Worm (Caenorhabditis elegans): Measurements from ENCODE around the gene F02E11.4.

F02E11.4 gene

DNA sequence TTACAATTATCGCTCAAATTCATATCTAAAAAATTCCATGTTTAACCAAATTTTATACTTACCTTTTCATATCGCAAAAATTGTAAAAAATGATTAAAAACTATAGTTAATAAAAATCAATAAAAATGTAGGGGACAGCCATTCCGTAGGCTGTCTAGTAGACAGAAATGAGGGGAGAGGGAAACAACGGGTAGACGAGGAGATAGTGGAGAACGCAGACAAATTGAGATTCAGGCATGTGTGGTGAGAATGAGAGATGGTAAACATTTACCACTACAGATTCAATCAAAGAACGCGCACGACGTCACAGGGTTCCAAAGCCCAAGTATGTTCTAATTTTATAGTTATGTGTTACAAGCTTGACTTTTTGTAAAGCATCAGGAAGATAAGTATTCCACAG lies 26.0 kb upstream of the F02E11.4 start:
- TF ChIP-seq nhr-27 (tag; optimal IDR thresholded peaks at IDR 0.05) (no peak), madf-3 (GFP tag; IDR thresholded peaks at IDR 0.05) (no peak), hrde-1 (tag; optimal IDR thresholded peaks at IDR 0.05; ENCODE audit: borderline replicate concordance) (no peak), bed-1 (GFP tag; IDR thresholded peaks at IDR 0.05) (no peak), F23B12.7 (tag; optimal IDR thresholded peaks at IDR 0.05; ENCODE audit: insufficient read depth) (peak; percentile 53), nfyb-1 (GFP tag; IDR thresholded peaks at IDR 0.05) (0 out of 2 replicates have a peak, but pooled peaks have one; percentile 33), hmg-1.2 (GFP tag; IDR thresholded peaks at IDR 0.05) (0 out of 2 replicates have a peak, but pooled peaks have one; percentile 19), F49E8.2 (tag; optimal IDR thresholded peaks at IDR 0.05; ENCODE audit: insufficient read depth) (no peak), nhr-80 (tag; optimal IDR thresholded peaks at IDR 0.05) (peak; percentile 47), pbrm-1 (GFP tag; IDR thresholded peaks at IDR 0.05) (0 out of 2 replicates have a peak, but pooled peaks have one; percentile 35), cebp-1 (GFP tag; IDR thresholded peaks at IDR 0.05) (no peak), cebp-1 (tag; optimal IDR thresholded peaks at IDR 0.05) (peak; percentile 42)

DNA sequence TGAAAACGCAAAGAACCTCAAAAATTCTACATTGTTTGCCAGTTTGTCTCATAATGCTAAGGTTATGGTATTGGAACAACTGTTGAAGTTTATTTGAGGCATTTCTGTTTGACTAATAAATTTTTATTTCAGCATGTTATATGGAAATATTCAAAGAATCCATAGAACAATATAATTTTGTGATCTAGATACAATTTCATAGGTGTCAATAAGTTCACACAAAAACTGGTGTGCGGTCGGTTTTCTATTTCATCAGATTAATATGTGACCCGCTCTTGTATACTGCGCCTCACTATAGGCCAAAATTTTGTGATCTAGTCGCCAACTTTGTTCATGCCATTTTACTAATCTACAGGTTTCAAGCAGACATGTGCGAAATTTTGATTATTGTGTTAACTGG lies 21.9 kb upstream of the F02E11.4 start, which contains the start of gene btb-22:
Gene btb-22 (plus strand): TSS at position 301 of the 400 bp plus-strand sequence.
- no peak for TF ChIP-seq mcd-1 (GFP tag; IDR thresholded peaks at IDR 0.05)
- TF ChIP-seq hmg-20 (GFP tag; IDR thresholded peaks at IDR 0.05): no peak
- TF ChIP-seq pbrm-1 (GFP tag; IDR thresholded peaks at IDR 0.05): no peak
- no peak for TF ChIP-seq ztf-22 (GFP tag; optimal IDR thresholded peaks at IDR 0.05)
- no peak for TF ChIP-seq attf-6 (GFP tag; IDR thresholded peaks at IDR 0.05)
- TF ChIP-seq nhr-90 (tag; optimal IDR thresholded peaks at IDR 0.05): no peak
- TF ChIP-seq tbx-9 (tag; optimal IDR thresholded peaks at IDR 0.05; ENCODE audit: borderline replicate concordance): no peak
- TF ChIP-seq rpc-1 (optimal IDR thresholded peaks at IDR 0.05): no peak
- no peak for TF ChIP-seq rpc-1 (tag; optimal IDR thresholded peaks at IDR 0.05)
- no peak for TF ChIP-seq ama-1 (optimal IDR thresholded peaks at IDR 0.05)
- TF ChIP-seq ama-1 (GFP tag; optimal IDR thresholded peaks at IDR 0.05): no peak
- no peak for TF ChIP-seq F55B11.4 (tag; optimal IDR thresholded peaks at IDR 0.05; ENCODE audit: borderline replicate concordance, insufficient read depth)
- no peak for TF ChIP-seq F10E7.11 (tag; optimal IDR thresholded peaks at IDR 0.05)
- TF ChIP-seq F23B12.7 (tag; optimal IDR thresholded peaks at IDR 0.05; ENCODE audit: insufficient read depth): no peak
- no peak for TF ChIP-seq ztf-26 (tag; optimal IDR thresholded peaks at IDR 0.05)

DNA sequence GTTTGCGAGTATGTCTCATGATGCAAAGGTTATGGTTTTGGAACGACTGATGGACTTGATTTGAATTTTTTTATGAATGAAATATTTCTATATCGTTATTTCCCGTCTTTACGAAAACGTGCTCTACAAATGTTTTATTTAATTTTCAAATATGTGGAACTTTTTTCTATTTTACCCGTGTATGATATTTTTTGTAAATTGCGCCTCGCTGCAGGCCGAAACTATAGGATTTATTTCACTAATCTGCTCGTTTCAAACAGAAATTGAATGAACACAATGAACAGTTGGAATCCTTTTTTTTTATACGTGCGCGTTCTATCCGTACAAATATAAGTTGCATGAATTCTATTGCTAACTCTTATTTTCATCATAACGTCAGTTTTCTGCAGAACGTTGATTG lies 20.3 kb upstream of the F02E11.4 start, which contains the start of gene btb-18:
Gene btb-18 (plus strand): TSS at position 301 of the 400 bp plus-strand sequence.
- no peak for TF ChIP-seq attf-6 (GFP tag; IDR thresholded peaks at IDR 0.05)
- TF ChIP-seq lin-26 (GFP tag; IDR thresholded peaks at IDR 0.05): no peak
- no peak for TF ChIP-seq B0035.1 (tag; optimal IDR thresholded peaks at IDR 0.05)
- TF ChIP-seq akir-1 (GFP tag; optimal IDR thresholded peaks at IDR 0.05): no peak
- TF ChIP-seq ztf-6 (GFP tag; IDR thresholded peaks at IDR 0.05): no peak
- TF ChIP-seq hmg-20 (GFP tag; IDR thresholded peaks at IDR 0.05): no peak
- no peak for TF ChIP-seq hlh-12 (tag; optimal IDR thresholded peaks at IDR 0.05)
- no peak for TF ChIP-seq ztf-18 (tag; optimal IDR thresholded peaks at IDR 0.05)
- no peak for TF ChIP-seq snpc-4 (GFP tag; optimal IDR thresholded peaks at IDR 0.05)
- TF ChIP-seq snpc-4 (tag; optimal IDR thresholded peaks at IDR 0.05): no peak
- no peak for TF ChIP-seq F37B4.10 (GFP tag; IDR thresholded peaks at IDR 0.05)
- TF ChIP-seq nhr-179 (tag; optimal IDR thresholded peaks at IDR 0.05): no peak
- TF ChIP-seq B0261.1 (tag; optimal IDR thresholded peaks at IDR 0.05): no peak
- TF ChIP-seq ccch-3 (GFP tag; optimal IDR thresholded peaks at IDR 0.05): no peak
- TF ChIP-seq F57C9.4 (tag; optimal IDR thresholded peaks at IDR 0.05): no peak
- no peak for TF ChIP-seq chd-7 (tag; optimal IDR thresholded peaks at IDR 0.05)

Measured in whole organism, young adult.